Worm (Caenorhabditis elegans): ENCODE measurements around the gene clec-198.

ce11 chrIV:17383046-17383445 is 36.1 kb downstream of the clec-198 start, which contains the start of gene C30H6.12:
- TF ChIP-seq T22C8.4 (GFP tag; IDR thresholded peaks at IDR 0.05): no peak
- TF ChIP-seq cog-1 (tag; optimal IDR thresholded peaks at IDR 0.05): no peak
- no peak for TF ChIP-seq med-1 (GFP tag; optimal IDR thresholded peaks at IDR 0.05; ENCODE audit: insufficient read depth)
- TF ChIP-seq flt-1 (GFP tag; IDR thresholded peaks at IDR 0.05): no peak
